Worm (Caenorhabditis elegans): ENCODE data around the gene C23G10.11.

ce11 chrIII:6236649-6237048 lies 21.3 kb upstream of the C23G10.11 start, which contains the start of gene T12A2.21:
- no peak for TF ChIP-seq lin-13 (tag; optimal IDR thresholded peaks at IDR 0.05)
- no peak for TF ChIP-seq blmp-1 (tag; optimal IDR thresholded peaks at IDR 0.05)
- no peak for TF ChIP-seq nhr-237 (tag; optimal IDR thresholded peaks at IDR 0.05)
- TF ChIP-seq ceh-39 (tag; optimal IDR thresholded peaks at IDR 0.05) = no peak
- TF ChIP-seq ham-2 (GFP tag; optimal IDR thresholded peaks at IDR 0.05) = no peak
- no peak for TF ChIP-seq unc-62 (GFP tag; optimal IDR thresholded peaks at IDR 0.05)
- no peak for TF ChIP-seq snpc-4 (tag; optimal IDR thresholded peaks at IDR 0.05)
- no peak for TF ChIP-seq elt-3 (tag; optimal IDR thresholded peaks at IDR 0.05)
